Worm (Caenorhabditis elegans) whole organism, early embryonic: ENCODE data around the gene str-121.

Experiments
- ceh-13 ChIP-seq: fragments of 200-800 bp; sonication (Bioruptor generic); optimal IDR thresholded peaks from 2 replicates; lab custom pipeline; 2018; ENCODE audit warnings: mild to moderate bottlenecking, missing genetic modification characterization, missing compliant biosample characterization
- ceh-36 ChIP-seq: sonication (generic microtip); optimal IDR thresholded peaks from 2 replicates; lab custom pipeline; 2016; ENCODE audit warnings: missing genetic modification characterization, inconsistent platforms, missing compliant biosample characterization
- flt-1 ChIP-seq: fragments of 200-800 bp; sonication (Bioruptor generic); IDR thresholded peaks from 2 replicates; pipeline ENCODE4 v1.3.6; 2022; ENCODE audit warnings: missing genetic modification characterization, missing compliant biosample characterization
- hmg-4 ChIP-seq: fragments of 200-800 bp; sonication (Bioruptor generic); optimal IDR thresholded peaks from 2 replicates; lab custom pipeline; 2018; ENCODE audit warnings: mild to moderate bottlenecking, missing genetic modification characterization, missing compliant biosample characterization
- hnd-1 ChIP-seq: sonication (generic microtip); optimal IDR thresholded peaks from 2 replicates; lab custom pipeline; 2016; ENCODE audit warnings: missing genetic modification characterization, missing compliant biosample characterization
- sea-1 ChIP-seq: fragments of 200-800 bp; sonication (Bioruptor generic); conservative IDR thresholded peaks from 2 replicates; pipeline ENCODE4 v1.3.6; 2022; ENCODE audit warnings: missing genetic modification characterization, missing compliant biosample characterization
- tra-4 ChIP-seq: sonication (generic microtip); optimal IDR thresholded peaks from 2 replicates; lab custom pipeline; 2017; ENCODE audit warnings: missing genetic modification characterization, missing compliant biosample characterization

str-121 gene

ce11 chrV:203855-204432, 50.5 kb downstream of the str-121 start, which contains the start of gene lec-12:
Gene lec-12, plus strand, starts transcription at chrV:204382.
- TF ChIP-seq hmg-4 (GFP tag; lab: Kevin White, UChicago) (no peak), hnd-1 (tag; lab: Kevin White, UChicago) (no peak), tra-4 (tag; lab: Kevin White, UChicago) (no peak), flt-1 (no peak), ceh-13 (GFP tag; lab: Kevin White, UChicago) (no peak), ceh-36 (no peak), sea-1 (GFP tag; lab: Robert Waterston, UW) (no peak)
